Worm (Caenorhabditis elegans) whole organism, young adult: ENCODE results near the gene ceh-40.

Experiments
- B0261.1 ChIP-seq: sonication (generic microtip); optimal IDR thresholded peaks from 2 replicates; lab custom pipeline; 2016; ENCODE audit warnings: mild to moderate bottlenecking, missing genetic modification characterization, moderate library complexity, missing compliant biosample characterization
- C06A6.2 ChIP-seq: fragments of 200-800 bp; sonication (Bioruptor generic); conservative IDR thresholded peaks from 2 replicates; pipeline ENCODE4 v1.3.6; 2022; ENCODE audit warnings: missing genetic modification characterization, missing compliant biosample characterization
- F10E7.11 ChIP-seq: sonication (generic microtip); optimal IDR thresholded peaks from 2 replicates; lab custom pipeline; 2017; ENCODE audit warnings: mild to moderate bottlenecking, missing genetic modification characterization, moderate library complexity, missing compliant biosample characterization
- K12H6.12 ChIP-seq: fragments of 200-800 bp; sonication (Bioruptor generic); optimal IDR thresholded peaks from 2 replicates; lab custom pipeline; 2018; ENCODE audit warnings: mild to moderate bottlenecking, missing genetic modification characterization, missing compliant biosample characterization
- T07F8.4 ChIP-seq: sonication (generic microtip); optimal IDR thresholded peaks from 2 replicates; lab custom pipeline; 2016; ENCODE audit warnings: mild to moderate bottlenecking, missing genetic modification characterization, moderate library complexity, missing compliant biosample characterization
- Y56A3A.18 ChIP-seq: fragments of 200-800 bp; sonication (Bioruptor generic); IDR thresholded peaks from 2 replicates; pipeline ENCODE4 v1.3.6; 2022; ENCODE audit warnings: missing genetic modification reagents, missing genetic modification characterization, missing compliant biosample characterization
- akir-1 ChIP-seq: fragments of 200-800 bp; sonication (Bioruptor generic); optimal IDR thresholded peaks from 2 replicates; lab custom pipeline; 2018; ENCODE audit warnings: mild to moderate bottlenecking, missing genetic modification characterization, moderate library complexity, missing compliant biosample characterization
- ama-1 ChIP-seq, 3 experiments: fragments of 150-350 bp in 1 of 3; sonication (generic microtip) in 2 of 3; optimal IDR thresholded peaks; 2 replicates each; lab custom pipeline; 2014 to 2018; ENCODE audit warnings: missing biosample characterization in 2 of 3, missing genetic modification characterization in 2 of 3, missing genetic modification reagents in 2 of 3
- aptf-2 ChIP-seq: fragments of 200-800 bp; sonication (Bioruptor generic); conservative IDR thresholded peaks from 2 replicates; pipeline ENCODE4 v1.3.6; 2022; ENCODE audit warnings: missing genetic modification reagents, missing genetic modification characterization, missing compliant biosample characterization
- aptf-3 ChIP-seq: fragments of 200-800 bp; sonication (Bioruptor generic); IDR thresholded peaks from 2 replicates; pipeline ENCODE4 v1.3.6; 2022; ENCODE audit warnings: missing genetic modification characterization, missing compliant biosample characterization
- atf-7 ChIP-seq: sonication (generic microtip); optimal IDR thresholded peaks from 2 replicates; lab custom pipeline; 2017; ENCODE audit warnings: mild to moderate bottlenecking, missing genetic modification characterization, missing compliant biosample characterization
- athp-1 ChIP-seq: sonication (generic microtip); optimal IDR thresholded peaks from 2 replicates; lab custom pipeline; 2017; ENCODE audit warnings: mild to moderate bottlenecking, missing genetic modification characterization, missing compliant biosample characterization
- attf-5 ChIP-seq: fragments of 200-800 bp; sonication (Bioruptor generic); optimal IDR thresholded peaks from 2 replicates; lab custom pipeline; 2018; ENCODE audit warnings: mild to moderate bottlenecking, missing genetic modification characterization, missing compliant biosample characterization
- bed-2 ChIP-seq: fragments of 200-800 bp; sonication (Bioruptor generic); IDR thresholded peaks from 2 replicates; pipeline ENCODE4 v1.3.6; 2022; ENCODE audit warnings: missing genetic modification reagents, missing genetic modification characterization, missing compliant biosample characterization
- cebp-1 ChIP-seq, 2 experiments: fragments of 200-800 bp in 1 of 2; sonication (Bioruptor generic) in 1 of 2; sonication (generic microtip) in 1 of 2; IDR thresholded peaks in 1 of 2; optimal IDR thresholded peaks in 1 of 2; 2 replicates each; pipeline versions ENCODE4 v1.3.6 to Lab custom; 2017 to 2022; ENCODE audit warnings: missing compliant biosample characterization in 2 of 2, missing genetic modification characterization in 2 of 2, mild to moderate bottlenecking in 1 of 2, missing genetic modification reagents in 1 of 2, moderate library complexity in 1 of 2
- ceh-27 ChIP-seq: fragments of 200-800 bp; sonication (Bioruptor generic); optimal IDR thresholded peaks from 2 replicates; lab custom pipeline; 2018; ENCODE audit warnings: mild to moderate bottlenecking, missing genetic modification characterization, moderate library complexity, missing compliant biosample characterization
- ceh-91 ChIP-seq: fragments of 200-800 bp; sonication (Bioruptor generic); IDR thresholded peaks from 2 replicates; pipeline ENCODE4 v1.3.6; 2022; ENCODE audit warnings: missing genetic modification reagents, missing genetic modification characterization, missing compliant biosample characterization
- egl-18 ChIP-seq: fragments of 200-800 bp; sonication (Bioruptor generic); IDR thresholded peaks from 2 replicates; pipeline ENCODE4 v1.3.6; 2022; ENCODE audit warnings: missing genetic modification reagents, missing genetic modification characterization, missing compliant biosample characterization
- egl-44 ChIP-seq: fragments of 200-800 bp; sonication (Bioruptor generic); IDR thresholded peaks from 2 replicates; pipeline ENCODE4 v1.3.6; 2022; ENCODE audit warnings: missing genetic modification reagents, missing genetic modification characterization, missing compliant biosample characterization
- hlh-26 ChIP-seq: fragments of 200-800 bp; sonication (Bioruptor generic); conservative IDR thresholded peaks from 2 replicates; pipeline ENCODE4 v1.3.6; 2022; ENCODE audit warnings: missing genetic modification reagents, missing genetic modification characterization, missing compliant biosample characterization
- hmg-20 ChIP-seq: fragments of 200-800 bp; sonication (Bioruptor generic); IDR thresholded peaks from 2 replicates; pipeline ENCODE4 v1.3.6; 2022; ENCODE audit warnings: missing genetic modification reagents, missing genetic modification characterization, missing compliant biosample characterization
- lag-1 ChIP-seq: fragments of 200-800 bp; sonication (Bioruptor generic); IDR thresholded peaks from 2 replicates; pipeline ENCODE4 v1.3.6; 2022; ENCODE audit warnings: missing genetic modification reagents, missing genetic modification characterization, missing compliant biosample characterization
- lin-26 ChIP-seq: fragments of 200-800 bp; sonication (Bioruptor generic); IDR thresholded peaks from 2 replicates; pipeline ENCODE4 v1.3.6; 2022; ENCODE audit warnings: missing genetic modification reagents, missing genetic modification characterization, missing compliant biosample characterization
- lin-40 ChIP-seq: sonication (generic microtip); optimal IDR thresholded peaks from 2 replicates; lab custom pipeline; 2016; ENCODE audit warnings: missing genetic modification characterization, mild to moderate bottlenecking, missing compliant biosample characterization, missing genotype, missing genetic modification reagents
- madf-10 ChIP-seq: sonication (generic microtip); optimal IDR thresholded peaks from 2 replicates; lab custom pipeline; 2016; ENCODE audit warnings: mild to moderate bottlenecking, missing genetic modification characterization, missing compliant biosample characterization
- madf-8 ChIP-seq: fragments of 200-800 bp; sonication (Bioruptor generic); conservative IDR thresholded peaks from 2 replicates; pipeline ENCODE4 v1.3.6; 2022; ENCODE audit warnings: missing genetic modification reagents, missing genetic modification characterization, missing compliant biosample characterization
- mel-28 ChIP-seq: sonication (generic microtip); optimal IDR thresholded peaks from 2 replicates; lab custom pipeline; 2016; ENCODE audit warnings: borderline replicate concordance, mild to moderate bottlenecking, missing genetic modification characterization, missing compliant biosample characterization
- nfya-1 ChIP-seq: sonication (generic microtip); optimal IDR thresholded peaks from 2 replicates; lab custom pipeline; 2017; ENCODE audit warnings: antibody characterized with exemption, missing compliant biosample characterization, missing genetic modification characterization, borderline replicate concordance; ENCODE audit not compliant: insufficient read depth
- nfya-2 ChIP-seq: fragments of 200-800 bp; sonication (Bioruptor generic); IDR thresholded peaks from 2 replicates; pipeline ENCODE4 v1.3.6; 2022; ENCODE audit warnings: missing genetic modification reagents, missing genetic modification characterization, missing compliant biosample characterization
- nhr-179 ChIP-seq: sonication (generic microtip); optimal IDR thresholded peaks from 2 replicates; lab custom pipeline; 2016; ENCODE audit warnings: mild to moderate bottlenecking, missing genetic modification characterization, missing compliant biosample characterization
- rpc-1 ChIP-seq, 2 experiments: fragments of 150-350 bp in 1 of 2; sonication (generic microtip) in 1 of 2; optimal IDR thresholded peaks; 2 replicates each; lab custom pipeline; 2014 to 2018; ENCODE audit warnings: missing biosample characterization in 1 of 2, missing genetic modification characterization in 1 of 2, missing genetic modification reagents in 1 of 2, missing genotype in 1 of 2
- sea-2 ChIP-seq: fragments of 200-800 bp; sonication (Bioruptor generic); IDR thresholded peaks from 2 replicates; pipeline ENCODE4 v1.3.6; 2022; ENCODE audit warnings: missing genetic modification characterization, missing compliant biosample characterization
- snpc-1.3 ChIP-seq: sonication (generic microtip); optimal IDR thresholded peaks from 2 replicates; lab custom pipeline; 2017; ENCODE audit warnings: missing genetic modification characterization, mild to moderate bottlenecking, missing compliant biosample characterization, antibody characterized with exemption, moderate library complexity, missing genotype, missing genetic modification reagents; ENCODE audit not compliant: insufficient read depth
- snpc-4 ChIP-seq, 5 experiments: fragments of 150-350 bp in 1 of 5; sonication (generic microtip) in 4 of 5; optimal IDR thresholded peaks; 2 replicates each; lab custom pipeline; 2014 to 2018; ENCODE audit warnings: missing genetic modification characterization in 5 of 5, missing biosample characterization in 3 of 5, antibody characterized with exemption in 2 of 5, mild to moderate bottlenecking in 2 of 5, missing compliant biosample characterization in 2 of 5, missing genotype in 2 of 5, moderate library complexity in 2 of 5, missing genetic modification reagents in 1 of 5
- sptf-2 ChIP-seq: fragments of 200-800 bp; sonication (Bioruptor generic); optimal IDR thresholded peaks from 2 replicates; lab custom pipeline; 2018; ENCODE audit warnings: mild to moderate bottlenecking, missing genetic modification characterization, missing compliant biosample characterization
- tlf-1 ChIP-seq: fragments of 200-800 bp; sonication (Bioruptor generic); optimal IDR thresholded peaks from 2 replicates; lab custom pipeline; 2018; ENCODE audit warnings: mild to moderate bottlenecking, missing genetic modification characterization, missing compliant biosample characterization
- unc-130 ChIP-seq: sonication (generic microtip); optimal IDR thresholded peaks from 2 replicates; lab custom pipeline; 2016; ENCODE audit warnings: missing genetic modification reagents, missing genetic modification characterization, missing compliant biosample characterization
- zfh-2 ChIP-seq: fragments of 200-800 bp; sonication (Bioruptor generic); conservative IDR thresholded peaks from 2 replicates; pipeline ENCODE4 v1.3.6; 2022; ENCODE audit warnings: missing genetic modification reagents, missing genetic modification characterization, missing compliant biosample characterization
- ztf-18 ChIP-seq: sonication (generic microtip); optimal IDR thresholded peaks from 2 replicates; lab custom pipeline; 2016; ENCODE audit warnings: missing genotype, mild to moderate bottlenecking, missing genetic modification characterization, missing compliant biosample characterization
- ztf-26 ChIP-seq: sonication (generic microtip); optimal IDR thresholded peaks from 2 replicates; lab custom pipeline; 2017; ENCODE audit warnings: missing genetic modification characterization, missing compliant biosample characterization

The ceh-40 gene

ce11 chrX:12294263-12294662 lies 26.3 kb downstream of the ceh-40 start, which contains the start of gene W06D11.1:
W06D11.1 (plus strand) TSS chrX:12294563.
- TF ChIP-seq F10E7.11 (tag; lab: Kevin White, UChicago) (no peak), attf-5 (GFP tag; lab: Kevin White, UChicago) (no peak), ztf-18 (tag; lab: Kevin White, UChicago) (no peak), snpc-4 (GFP tag; optimal IDR thresholded peaks at IDR 0.05; lab: Kevin White, UChicago) (no peak), snpc-4 (tag; optimal IDR thresholded peaks at IDR 0.05; lab: Kevin White, UChicago) (no peak), nhr-179 (tag; lab: Kevin White, UChicago) (no peak), atf-7 (tag; lab: Kevin White, UChicago) (no peak)
- TF ChIP-seq, all 124 proteins: peak for 0

- no peak for TF ChIP-seq ztf-26 (tag; lab: Kevin White, UChicago)
- no peak for TF ChIP-seq akir-1 (GFP tag; lab: Kevin White, UChicago)
- TF ChIP-seq K12H6.12 (tag; lab: Kevin White, UChicago), result no peak
- TF ChIP-seq ceh-91 (GFP tag; lab: Robert Waterston, UW), result no peak
- no peak for TF ChIP-seq bed-2 (GFP tag; lab: Robert Waterston, UW)
- TF ChIP-seq sptf-2 (GFP tag; lab: Kevin White, UChicago), result no peak
- TF ChIP-seq sea-2 (GFP tag; lab: Robert Waterston, UW), result no peak
- TF ChIP-seq cebp-1 (GFP tag; IDR thresholded peaks at IDR 0.05; lab: Robert Waterston, UW), result no peak
- TF ChIP-seq cebp-1 (tag; optimal IDR thresholded peaks at IDR 0.05; lab: Kevin White, UChicago), result no peak
- TF ChIP-seq mel-28, result no peak
These were observed 30.0 kb downstream of the ceh-40 start, which contains the start of gene C04B4.4 for ce11 chrX:12290539-12290938. C04B4.4 (plus strand) TSS chrX:12290839.

ce11 chrX:12288254-12288653 lies 32.3 kb downstream of the ceh-40 start, which contains the start of gene C04B4.5:
C04B4.5 (minus strand) TSS chrX:12288354.
- TF ChIP-seq madf-10 (tag; lab: Kevin White, UChicago) (no peak), egl-18 (GFP tag; lab: Robert Waterston, UW) (no peak), lag-1 (GFP tag; lab: Robert Waterston, UW) (no peak), aptf-2 (GFP tag; lab: Robert Waterston, UW) (no peak), egl-44 (GFP tag; lab: Robert Waterston, UW) (no peak), rpc-1 (optimal IDR thresholded peaks at IDR 0.05; lab: Kevin White, UChicago) (no peak), rpc-1 (tag; optimal IDR thresholded peaks at IDR 0.05; lab: Kevin White, UChicago) (no peak), snpc-1.3 (tag; lab: Kevin White, UChicago) (no peak), T07F8.4 (tag; lab: Kevin White, UChicago) (no peak), C06A6.2 (GFP tag; lab: Robert Waterston, UW) (no peak), Y56A3A.18 (GFP tag; lab: Robert Waterston, UW) (no peak), nfya-2 (GFP tag; lab: Robert Waterston, UW) (no peak)

ce11 chrX:12285496-12285895 lies 35.1 kb downstream of the ceh-40 start, which contains the start of gene lips-2:
lips-2 (plus strand) TSS chrX:12285796.
- TF ChIP-seq B0261.1 (tag; lab: Kevin White, UChicago) (no peak), nfya-1 (tag; lab: Kevin White, UChicago) (no peak), lin-26 (GFP tag; lab: Robert Waterston, UW) (no peak)

- TF ChIP-seq zfh-2 (no peak), hmg-20 (GFP tag; lab: Robert Waterston, UW) (no peak), lin-40 (tag; lab: Kevin White, UChicago) (no peak), aptf-3 (GFP tag; lab: Robert Waterston, UW) (no peak), madf-8 (GFP tag; lab: Robert Waterston, UW) (no peak), ama-1 (optimal IDR thresholded peaks at IDR 0.05; lab: Kevin White, UChicago) (no peak), ama-1 (GFP tag; optimal IDR thresholded peaks at IDR 0.05; lab: Kevin White, UChicago) (no peak), unc-130 (GFP tag; lab: Kevin White, UChicago) (no peak), hlh-26 (GFP tag; lab: Robert Waterston, UW) (no peak), mel-28 (no peak), athp-1 (tag; lab: Kevin White, UChicago) (no peak), C06A6.2 (GFP tag; lab: Robert Waterston, UW) (no peak), ceh-27 (GFP tag; lab: Kevin White, UChicago) (no peak), tlf-1 (no peak)
These were observed 36.4 kb downstream of the ceh-40 start for ce11 chrX:12284161-12284560.
